Fruit fly (Drosophila melanogaster) whole organism, embryonic: ENCODE data around the gene Sytbeta.

Experiments used
- Ada2b ChIP-seq: fragments of 200-800 bp; sonication (Bioruptor generic); IDR thresholded peaks from 2 replicates; pipeline ENCODE4 v1.3.6; 2022; ENCODE audit warnings: missing biosample characterization, missing genetic modification characterization
- Awh ChIP-seq: fragments of 200-800 bp; sonication (Bioruptor generic); IDR thresholded peaks from 2 replicates; pipeline ENCODE4, ENCODE4 v1.3.6; 2022; ENCODE audit warnings: missing biosample characterization, missing genetic modification characterization
- Bgb ChIP-seq: fragments of 200-800 bp; sonication (Bioruptor generic); IDR thresholded peaks from 2 replicates; pipeline ENCODE4 v1.3.6; 2022; ENCODE audit warnings: missing biosample characterization, missing genetic modification characterization; ENCODE audit not compliant: partially characterized antibody
- CG10321 ChIP-seq: fragments of 200-800 bp; sonication (Bioruptor generic); IDR thresholded peaks from 2 replicates; pipeline ENCODE4 v1.3.6; 2022; ENCODE audit warnings: missing biosample characterization, missing genetic modification characterization
- CG10654 ChIP-seq: fragments of 200-800 bp; sonication (Bioruptor generic); optimal IDR thresholded peaks from 2 replicates; lab custom pipeline; 2016; ENCODE audit warnings: missing biosample characterization, missing genetic modification characterization
- CG11093 ChIP-seq: fragments of 200-800 bp; sonication (Bioruptor generic); IDR thresholded peaks from 3 replicates; pipeline ENCODE4 v1.3.6; 2022; ENCODE audit warnings: missing biosample characterization, missing genetic modification characterization
- CG11560 ChIP-seq: fragments of 200-800 bp; sonication (Bioruptor generic); IDR thresholded peaks from 3 replicates; pipeline ENCODE4 v1.3.6; 2022; ENCODE audit warnings: missing biosample characterization, missing genetic modification characterization
- CG12391 ChIP-seq: fragments of 200-800 bp; sonication (Bioruptor generic); optimal IDR thresholded peaks from 3 replicates; lab custom pipeline; 2018; ENCODE audit warnings: missing biosample characterization, mild to moderate bottlenecking, missing genetic modification characterization, moderate library complexity
- CG13296 ChIP-seq: fragments of 200-800 bp; sonication (Bioruptor generic); optimal IDR thresholded peaks from 3 replicates; lab custom pipeline; 2018; ENCODE audit warnings: missing biosample characterization, mild to moderate bottlenecking, missing genetic modification characterization
- CG15514 ChIP-seq: fragments of 200-800 bp; sonication (Bioruptor generic); optimal IDR thresholded peaks from 3 replicates; lab custom pipeline; 2017; ENCODE audit warnings: missing biosample characterization, missing genetic modification characterization, mild to moderate bottlenecking, moderate library complexity, missing genetic modification reagents
- CG18599 ChIP-seq: fragments of 200-800 bp; sonication (Bioruptor generic); optimal IDR thresholded peaks from 3 replicates; lab custom pipeline; 2017; ENCODE audit warnings: missing biosample characterization, missing genetic modification characterization, mild to moderate bottlenecking, moderate library complexity, missing genetic modification reagents
- CG18764 ChIP-seq: fragments of 200-800 bp; sonication (Bioruptor generic); optimal IDR thresholded peaks from 3 replicates; lab custom pipeline; 2016; ENCODE audit warnings: missing biosample characterization, missing genetic modification characterization
- CG30403 ChIP-seq: fragments of 200-800 bp; sonication (Bioruptor generic); optimal IDR thresholded peaks from 3 replicates; lab custom pipeline; 2016; ENCODE audit warnings: missing biosample characterization, missing genetic modification characterization
- CG3281 ChIP-seq: fragments of 200-800 bp; sonication (Bioruptor generic); optimal IDR thresholded peaks from 3 replicates; lab custom pipeline; 2017; ENCODE audit warnings: missing biosample characterization, mild to moderate bottlenecking, missing genetic modification characterization
- CG3847 ChIP-seq: fragments of 200-800 bp; sonication (Bioruptor generic); IDR thresholded peaks from 2 replicates; pipeline ENCODE4 v1.3.6; 2022; ENCODE audit warnings: missing biosample characterization, missing genetic modification characterization
- CG3995 ChIP-seq: fragments of 200-800 bp; sonication (Bioruptor generic); optimal IDR thresholded peaks from 3 replicates; lab custom pipeline; 2016; ENCODE audit warnings: missing biosample characterization, missing genetic modification characterization
- CG4424 ChIP-seq: fragments of 200-800 bp; sonication (Bioruptor generic); optimal IDR thresholded peaks from 3 replicates; lab custom pipeline; 2016; ENCODE audit warnings: missing biosample characterization, missing genetic modification characterization
- CG5245 ChIP-seq: fragments of 200-800 bp; sonication (Bioruptor generic); optimal IDR thresholded peaks from 3 replicates; lab custom pipeline; 2016; ENCODE audit warnings: missing biosample characterization, missing genetic modification characterization
- CG6254 ChIP-seq: fragments of 200-800 bp; sonication (Bioruptor generic); optimal IDR thresholded peaks from 3 replicates; lab custom pipeline; 2017; ENCODE audit warnings: mild to moderate bottlenecking, missing biosample characterization, missing genetic modification reagents, missing genetic modification characterization
- CG6791 ChIP-seq: fragments of 200-800 bp; sonication (Bioruptor generic); IDR thresholded peaks from 3 replicates; pipeline ENCODE4 v1.3.6; 2022; ENCODE audit warnings: missing biosample characterization, missing genetic modification characterization; ENCODE audit not compliant: partially characterized antibody
- CG7357 ChIP-seq: fragments of 200-800 bp; sonication (Bioruptor generic); IDR thresholded peaks from 3 replicates; pipeline ENCODE4 v1.3.6; 2022; ENCODE audit warnings: missing biosample characterization, missing genetic modification characterization
- CG9932 ChIP-seq: fragments of 200-800 bp; sonication (Bioruptor generic); IDR thresholded peaks from 2 replicates; pipeline ENCODE4 v1.3.6; 2022; ENCODE audit warnings: missing biosample characterization, missing genetic modification characterization
- D19A ChIP-seq: fragments of 200-800 bp; optimal IDR thresholded peaks from 3 replicates; lab custom pipeline; 2019; ENCODE audit warnings: missing biosample characterization, mild to moderate bottlenecking, missing genetic modification characterization, moderate library complexity
- Dll ChIP-seq: fragments of 200-800 bp; sonication (Bioruptor generic); IDR thresholded peaks from 4 replicates; pipeline ENCODE4 v1.3.6; 2022; ENCODE audit warnings: missing biosample characterization, missing genetic modification characterization; ENCODE audit not compliant: partially characterized antibody
- Dref ChIP-seq: fragments of 200-800 bp; sonication (Bioruptor generic); IDR thresholded peaks from 2 replicates; pipeline ENCODE4 v1.3.6; 2022; ENCODE audit warnings: missing biosample characterization, missing genetic modification characterization
- E2f1 ChIP-seq: fragments of 200-800 bp; sonication (Bioruptor generic); IDR thresholded peaks from 2 replicates; pipeline ENCODE4 v1.3.6; 2022; ENCODE audit warnings: missing biosample characterization, missing genetic modification characterization
- Fer1 ChIP-seq: fragments of 200-800 bp; sonication (Bioruptor generic); optimal IDR thresholded peaks from 2 replicates; lab custom pipeline; 2017; ENCODE audit warnings: missing biosample characterization, mild to moderate bottlenecking, missing genetic modification characterization
- Fer2 ChIP-seq: fragments of 200-800 bp; sonication (Bioruptor generic); optimal IDR thresholded peaks from 2 replicates; lab custom pipeline; 2018; ENCODE audit warnings: missing biosample characterization, mild to moderate bottlenecking, missing genetic modification characterization, moderate library complexity
- HLH3B ChIP-seq: fragments of 200-800 bp; sonication (Bioruptor generic); IDR thresholded peaks from 2 replicates; pipeline ENCODE4 v1.3.6; 2022; ENCODE audit warnings: missing biosample characterization, missing genetic modification characterization
- MESR4 ChIP-seq: fragments of 200-800 bp; sonication (Bioruptor generic); optimal IDR thresholded peaks from 2 replicates; lab custom pipeline; 2018; ENCODE audit warnings: missing biosample characterization, mild to moderate bottlenecking, missing genetic modification characterization, moderate library complexity
- Max ChIP-seq: fragments of 200-800 bp; sonication (Bioruptor generic); optimal IDR thresholded peaks from 2 replicates; lab custom pipeline; 2016; ENCODE audit warnings: missing biosample characterization, mild to moderate bottlenecking, missing genetic modification characterization
- Meics ChIP-seq: fragments of 200-800 bp; sonication (Bioruptor generic); optimal IDR thresholded peaks from 2 replicates; lab custom pipeline; 2017; ENCODE audit warnings: missing biosample characterization, mild to moderate bottlenecking, missing genetic modification characterization
- Mrtf ChIP-seq: fragments of 200-800 bp; sonication (Bioruptor generic); IDR thresholded peaks from 3 replicates; pipeline ENCODE4 v1.3.6; 2022; ENCODE audit warnings: missing biosample characterization, missing genetic modification characterization
- Ptx1 ChIP-seq: fragments of 200-800 bp; sonication (Bioruptor generic); IDR thresholded peaks from 2 replicates; pipeline ENCODE4 v1.3.6; 2022; ENCODE audit warnings: missing biosample characterization, missing genetic modification characterization
- Side ChIP-seq: fragments of 200-800 bp; sonication (Bioruptor generic); optimal IDR thresholded peaks from 2 replicates; lab custom pipeline; 2016; ENCODE audit warnings: missing biosample characterization, missing genetic modification characterization
- Xbp1 ChIP-seq: fragments of 200-800 bp; sonication (Bioruptor generic); optimal IDR thresholded peaks from 3 replicates; lab custom pipeline; 2016; ENCODE audit warnings: missing biosample characterization, mild to moderate bottlenecking, missing genetic modification characterization
- Xrp1 ChIP-seq: fragments of 200-800 bp; sonication (Bioruptor generic); IDR thresholded peaks from 2 replicates; pipeline ENCODE4 v1.3.6; 2022; ENCODE audit warnings: missing biosample characterization, missing genetic modification characterization
- croc ChIP-seq: fragments of 200-800 bp; sonication (Bioruptor generic); conservative IDR thresholded peaks from 3 replicates; pipeline ENCODE4 v1.3.6; 2022; ENCODE audit warnings: missing biosample characterization, missing genetic modification characterization
- fd102C ChIP-seq: fragments of 200-800 bp; sonication (Bioruptor generic); optimal IDR thresholded peaks from 2 replicates; lab custom pipeline; 2018; ENCODE audit warnings: missing biosample characterization, mild to moderate bottlenecking, missing genetic modification characterization, moderate library complexity
- fd96Cb ChIP-seq: fragments of 200-800 bp; sonication (Bioruptor generic); optimal IDR thresholded peaks from 2 replicates; lab custom pipeline; 2018; ENCODE audit warnings: missing biosample characterization, mild to moderate bottlenecking, missing genetic modification characterization, moderate library complexity
- hb ChIP-seq: fragments of 200-800 bp; sonication (Bioruptor generic); IDR thresholded peaks from 3 replicates; pipeline ENCODE4 v1.3.6; 2022; ENCODE audit warnings: missing biosample characterization, missing genetic modification characterization; ENCODE audit not compliant: partially characterized antibody
- hkb ChIP-seq, 2 experiments: fragments of 200-800 bp in 1 of 2; fragments of >200 bp in 1 of 2; sonication (Bioruptor generic) in 1 of 2; IDR thresholded peaks in 1 of 2; optimal IDR thresholded peaks in 1 of 2; 2 replicates each; pipeline versions ENCODE4 v1.3.6 to Lab custom; 2017 to 2022; ENCODE audit warnings: missing biosample characterization in 1 of 2, missing genetic modification characterization in 1 of 2
- ranshi ChIP-seq: fragments of 200-800 bp; sonication (Bioruptor generic); IDR thresholded peaks from 2 replicates; pipeline ENCODE4 v1.3.6; 2022; ENCODE audit warnings: missing biosample characterization, missing genetic modification characterization
- slbo ChIP-seq: fragments of 200-800 bp; sonication (Bioruptor generic); IDR thresholded peaks from 2 replicates; pipeline ENCODE4 v1.3.6; 2022; ENCODE audit warnings: missing biosample characterization, missing genetic modification characterization
- slou ChIP-seq: fragments of 200-800 bp; sonication (Bioruptor generic); optimal IDR thresholded peaks from 3 replicates; lab custom pipeline; 2016; ENCODE audit warnings: missing biosample characterization, missing genetic modification characterization
- tgo ChIP-seq: fragments of 200-800 bp; sonication (Bioruptor generic); IDR thresholded peaks from 3 replicates; pipeline ENCODE4 v1.3.6; 2022; ENCODE audit warnings: missing biosample characterization, missing genetic modification characterization
- ttk ChIP-seq: fragments of 200-800 bp; sonication (Bioruptor generic); IDR thresholded peaks from 2 replicates; pipeline ENCODE4 v2.1.2; 2022; ENCODE audit warnings: missing biosample characterization, missing genetic modification characterization
- usp ChIP-seq: fragments of >200 bp; optimal IDR thresholded peaks from 2 replicates; lab custom pipeline; 2017; ENCODE audit warnings: missing biosample characterization, missing genetic modification characterization
- zfh1 ChIP-seq: fragments of 200-800 bp; sonication (Bioruptor generic); IDR thresholded peaks from 3 replicates; pipeline ENCODE4 v1.3.6; 2022; ENCODE audit warnings: missing biosample characterization, missing genetic modification characterization

The Sytbeta gene

DNA sequence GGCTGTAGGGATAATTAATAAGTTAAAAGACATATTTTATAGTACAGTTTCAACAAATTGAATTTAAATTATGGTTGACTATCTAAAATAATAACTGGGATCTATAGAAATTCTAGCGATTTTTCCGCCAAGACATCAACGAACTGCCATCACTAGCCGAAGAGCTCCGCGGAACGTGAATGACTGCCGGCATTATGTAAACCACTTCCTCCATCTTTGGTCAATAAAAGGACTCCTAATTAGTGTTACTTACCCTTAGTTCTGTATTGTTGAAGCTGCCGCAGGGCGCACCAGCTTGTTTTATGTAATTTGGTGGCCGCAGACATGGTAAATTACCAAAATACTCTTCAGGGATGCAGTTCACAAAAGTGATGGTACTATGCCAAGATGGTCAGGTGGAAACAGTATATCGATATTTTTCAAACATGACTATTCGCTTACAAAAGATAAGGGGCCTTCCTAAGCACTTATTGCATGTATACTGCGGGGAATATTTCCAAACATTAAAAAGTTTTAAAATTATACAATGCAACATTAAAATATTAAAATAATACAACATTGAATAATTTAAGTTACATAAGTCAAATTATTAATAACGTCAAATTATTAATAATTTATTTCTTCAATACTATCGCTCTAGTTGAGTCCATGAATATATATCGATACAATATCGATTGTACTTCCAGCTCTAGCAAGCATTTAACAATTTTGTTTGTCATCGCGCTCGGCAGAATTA, 65.3 kb downstream of the Sytbeta start, which contains the start of the genes mRpL39 and Prosbeta2 (continued):
- TF ChIP-seq CG6254 (GFP tag; lab: Kevin White, UChicago): no peak
- peak; percentile 81 for TF ChIP-seq Ptx1 (GFP tag; lab: Robert Waterston, UW)
- TF ChIP-seq CG3995 (GFP tag; lab: Kevin White, UChicago): peak; percentile 40
- TF ChIP-seq fd102C (GFP tag; lab: Kevin White, UChicago): no peak
- TF ChIP-seq CG6791 (GFP tag; lab: Robert Waterston, UW): peak; percentile 81
- peak; percentile 66 for TF ChIP-seq slou (GFP tag; lab: Kevin White, UChicago)
- TF ChIP-seq D19A (tag; lab: Kevin White, UChicago): peak; percentile 68
- TF ChIP-seq CG3847: peak; percentile 52
- peak; percentile 16 for TF ChIP-seq Meics (GFP tag; lab: Kevin White, UChicago)
- TF ChIP-seq slbo (GFP tag; lab: Robert Waterston, UW): peak; percentile 68
- TF ChIP-seq ranshi: peak; percentile 67; the same call in 1 of the 2 replicates
- peak; percentile 67 for TF ChIP-seq CG30403 (GFP tag; lab: Kevin White, UChicago)
- peak; percentile 33 for TF ChIP-seq MESR4 (GFP tag; lab: Kevin White, UChicago)
- TF ChIP-seq CG5245 (GFP tag; lab: Kevin White, UChicago): peak; percentile 47
- peak; percentile 76 for TF ChIP-seq CG7357 (GFP tag; lab: Robert Waterston, UW)
- peak; percentile 52; the same call in 1 of the 3 replicates for TF ChIP-seq CG11560 (tag; lab: Robert Waterston, UW)
- TF ChIP-seq CG13296: no peak
- peak; percentile 40 for TF ChIP-seq CG10654 (GFP tag; lab: Kevin White, UChicago)
- no peak for TF ChIP-seq hkb (optimal IDR thresholded peaks at IDR 0.05; lab: Kevin White, UChicago)
- 0 out of 2 replicates have a peak, but pooled peaks have one; percentile 18 for TF ChIP-seq hkb (GFP tag; IDR thresholded peaks at IDR 0.05; lab: Robert Waterston, UW)
- peak; percentile 59 for TF ChIP-seq HLH3B (GFP tag; lab: Robert Waterston, UW)
- peak; percentile 68; the same call in 2 of the 3 replicates for TF ChIP-seq zfh1 (GFP tag; lab: Robert Waterston, UW)
- TF ChIP-seq Bgb (GFP tag; lab: Robert Waterston, UW): peak; percentile 87
- TF ChIP-seq CG9932 (GFP tag; lab: Robert Waterston, UW): peak; percentile 74
- no peak for TF ChIP-seq CG10321 (GFP tag; lab: Robert Waterston, UW)
- 0 out of 2 replicates have a peak, but pooled peaks have one; percentile 56 for TF ChIP-seq Awh
- no peak for TF ChIP-seq Side (GFP tag; lab: Kevin White, UChicago)
- peak; percentile 26; the same call in 1 of the 3 replicates for TF ChIP-seq croc (GFP tag; lab: Robert Waterston, UW)
- peak; percentile 30; the same call in 1 of the 2 replicates for TF ChIP-seq ttk
- TF ChIP-seq CG4424: peak; percentile 64
- TF ChIP-seq CG18599 (GFP tag; lab: Kevin White, UChicago): peak; percentile 58
- peak; percentile 65; the same call in 2 of the 3 replicates for TF ChIP-seq Mrtf (GFP tag; lab: Robert Waterston, UW)
- TF ChIP-seq E2f1 (GFP tag; lab: Robert Waterston, UW): peak; percentile 68
- TF ChIP-seq CG15514: peak; percentile 73
- peak; percentile 56 for TF ChIP-seq Ada2b (GFP tag; lab: Robert Waterston, UW)
- TF ChIP-seq Dref (GFP tag; lab: Robert Waterston, UW): peak; percentile 68
- peak; percentile 76 for TF ChIP-seq Xrp1 (GFP tag; lab: Robert Waterston, UW)
- peak; percentile 69 for TF ChIP-seq CG18764 (GFP tag; lab: Kevin White, UChicago)
- peak; percentile 38; the same call in 1 of the 3 replicates for TF ChIP-seq CG11093 (GFP tag; lab: Robert Waterston, UW)
- peak; percentile 10 for TF ChIP-seq CG12391 (tag; lab: Kevin White, UChicago)
- TF ChIP-seq tgo: peak; percentile 77
- peak; percentile 64 for TF ChIP-seq Max
- peak; percentile 96 for TF ChIP-seq hb (GFP tag; lab: Robert Waterston, UW)
- peak; percentile 33 for TF ChIP-seq CG3281 (GFP tag; lab: Kevin White, UChicago)
- TF ChIP-seq usp (GFP tag; lab: Kevin White, UChicago): no peak
- no peak for TF ChIP-seq Fer1 (GFP tag; lab: Kevin White, UChicago)
- TF ChIP-seq Dll (GFP tag; lab: Robert Waterston, UW): peak; percentile 99
- peak; percentile 1 for TF ChIP-seq Fer2 (tag; lab: Kevin White, UChicago)
- peak; percentile 70 for TF ChIP-seq fd96Cb (tag; lab: Kevin White, UChicago)
- no peak for TF ChIP-seq Xbp1 (GFP tag; lab: Kevin White, UChicago)
